Fruit fly (Drosophila melanogaster) whole organism, embryonic: ENCODE results near the gene CG11999.

ENCODE experiments used
- Abd-B ChIP-seq: fragments of 200-800 bp; sonication (Bioruptor generic); optimal IDR thresholded peaks from 2 replicates; lab custom pipeline; 2018; ENCODE audit warnings: missing biosample characterization, mild to moderate bottlenecking, missing genetic modification characterization, moderate library complexity
- Atf6 ChIP-seq: fragments of 200-800 bp; sonication (Bioruptor generic); IDR thresholded peaks from 2 replicates; pipeline ENCODE4 v1.3.6; 2022; ENCODE audit warnings: missing biosample characterization, missing genetic modification characterization
- Blimp-1 ChIP-seq: fragments of 200-800 bp; sonication (Bioruptor generic); optimal IDR thresholded peaks from 3 replicates; lab custom pipeline; 2018; ENCODE audit warnings: missing biosample characterization, missing genetic modification characterization, mild to moderate bottlenecking, moderate library complexity, missing genetic modification reagents
- BtbVII ChIP-seq: fragments of 200-800 bp; sonication (Bioruptor generic); optimal IDR thresholded peaks from 3 replicates; lab custom pipeline; 2017; ENCODE audit warnings: missing biosample characterization, mild to moderate bottlenecking, missing genetic modification characterization
- CG10209 ChIP-seq: fragments of 200-800 bp; sonication (Bioruptor generic); optimal IDR thresholded peaks from 3 replicates; lab custom pipeline; 2017; ENCODE audit warnings: missing biosample characterization, mild to moderate bottlenecking, missing genetic modification characterization, missing genetic modification reagents
- CG10462 ChIP-seq: fragments of 200-800 bp; sonication (Bioruptor generic); optimal IDR thresholded peaks from 2 replicates; lab custom pipeline; 2016; ENCODE audit warnings: missing biosample characterization, missing genetic modification characterization
- CG11504 ChIP-seq: fragments of 200-800 bp; sonication (Bioruptor generic); optimal IDR thresholded peaks from 3 replicates; lab custom pipeline; 2019; ENCODE audit warnings: missing biosample characterization, mild to moderate bottlenecking, missing genetic modification characterization, moderate library complexity
- CG11696 ChIP-seq: fragments of 200-800 bp; sonication (Bioruptor generic); IDR thresholded peaks from 2 replicates; pipeline ENCODE4 v1.3.6; 2022; ENCODE audit warnings: missing biosample characterization, missing genetic modification characterization
- CG12155 ChIP-seq: fragments of 200-800 bp; sonication (Bioruptor generic); optimal IDR thresholded peaks from 3 replicates; lab custom pipeline; 2016; ENCODE audit warnings: missing biosample characterization, missing genetic modification characterization
- CG12769 ChIP-seq: fragments of 200-800 bp; sonication (Bioruptor generic); optimal IDR thresholded peaks from 2 replicates; lab custom pipeline; 2019; ENCODE audit warnings: missing biosample characterization, mild to moderate bottlenecking, missing genetic modification characterization, moderate library complexity
- CG13287 ChIP-seq: fragments of 200-800 bp; sonication (Bioruptor generic); IDR thresholded peaks from 2 replicates; pipeline ENCODE4 v1.3.6; 2022; ENCODE audit warnings: missing biosample characterization, missing genetic modification characterization; ENCODE audit not compliant: partially characterized antibody
- CG15269 ChIP-seq: fragments of 200-800 bp; sonication (Bioruptor generic); optimal IDR thresholded peaks from 2 replicates; lab custom pipeline; 2018; ENCODE audit warnings: missing biosample characterization, mild to moderate bottlenecking, missing genetic modification characterization, moderate library complexity
- CG15696 ChIP-seq: fragments of 200-800 bp; sonication (Bioruptor generic); optimal IDR thresholded peaks from 2 replicates; lab custom pipeline; 2019; ENCODE audit warnings: missing biosample characterization, mild to moderate bottlenecking, missing genetic modification characterization, moderate library complexity
- CG17385 ChIP-seq: fragments of 200-800 bp; sonication (Bioruptor generic); optimal IDR thresholded peaks from 3 replicates; lab custom pipeline; 2018; ENCODE audit warnings: missing biosample characterization, mild to moderate bottlenecking, missing genetic modification characterization
- CG2678 ChIP-seq: fragments of 200-800 bp; sonication (Bioruptor generic); optimal IDR thresholded peaks from 3 replicates; lab custom pipeline; 2019; ENCODE audit warnings: missing biosample characterization, mild to moderate bottlenecking, missing genetic modification characterization, moderate library complexity
- CG33557 ChIP-seq: fragments of 200-800 bp; sonication (Bioruptor generic); optimal IDR thresholded peaks from 2 replicates; lab custom pipeline; 2019; ENCODE audit warnings: missing biosample characterization, mild to moderate bottlenecking, missing genetic modification characterization, moderate library complexity
- CG4360 ChIP-seq: fragments of 200-800 bp; sonication (Bioruptor generic); IDR thresholded peaks from 2 replicates; pipeline ENCODE4 v1.3.6; 2022; ENCODE audit warnings: missing biosample characterization, missing genetic modification characterization
- CG7745 ChIP-seq: fragments of 200-800 bp; sonication (Bioruptor generic); optimal IDR thresholded peaks from 2 replicates; lab custom pipeline; 2018; ENCODE audit warnings: missing biosample characterization, mild to moderate bottlenecking, missing genetic modification characterization, moderate library complexity
- CG9797 ChIP-seq: fragments of 200-800 bp; sonication (Bioruptor generic); optimal IDR thresholded peaks from 3 replicates; lab custom pipeline; 2018; ENCODE audit warnings: missing biosample characterization, mild to moderate bottlenecking, missing genetic modification characterization
- D19B ChIP-seq: fragments of 200-800 bp; sonication (Bioruptor generic); optimal IDR thresholded peaks from 2 replicates; lab custom pipeline; 2017; ENCODE audit warnings: missing biosample characterization, mild to moderate bottlenecking, missing genetic modification characterization
- Fer1 ChIP-seq: fragments of 200-800 bp; sonication (Bioruptor generic); optimal IDR thresholded peaks from 2 replicates; lab custom pipeline; 2017; ENCODE audit warnings: missing biosample characterization, mild to moderate bottlenecking, missing genetic modification characterization
- Hmr ChIP-seq: fragments of 200-800 bp; sonication (Bioruptor generic); optimal IDR thresholded peaks from 3 replicates; lab custom pipeline; 2017; ENCODE audit warnings: mild to moderate bottlenecking, missing biosample characterization, missing genetic modification reagents, missing genetic modification characterization
- Hr78 ChIP-seq, 2 experiments: fragments of 200-800 bp in 1 of 2; fragments of >200 bp in 1 of 2; sonication (Bioruptor generic) in 1 of 2; optimal IDR thresholded peaks; 2 replicates each; lab custom pipeline; 2017 to 2019; ENCODE audit warnings: missing biosample characterization in 2 of 2, missing genetic modification characterization in 2 of 2, mild to moderate bottlenecking in 1 of 2, moderate library complexity in 1 of 2
- Jarid2 ChIP-seq: fragments of 200-800 bp; sonication (Bioruptor generic); optimal IDR thresholded peaks from 3 replicates; lab custom pipeline; 2017; ENCODE audit warnings: mild to moderate bottlenecking, missing biosample characterization, missing genetic modification reagents, missing genetic modification characterization
- Med ChIP-seq: fragments of 200-800 bp; sonication (Bioruptor generic); peaks from one replicate; lab custom pipeline; 2016; ENCODE audit warnings: missing biosample characterization, missing genetic modification characterization, mild to moderate bottlenecking, inconsistent platforms, moderate library complexity
- PHDP ChIP-seq: fragments of 200-800 bp; sonication (Bioruptor generic); optimal IDR thresholded peaks from 3 replicates; lab custom pipeline; 2018; ENCODE audit warnings: missing biosample characterization, mild to moderate bottlenecking, missing genetic modification characterization, moderate library complexity
- Rfx ChIP-seq: fragments of 200-800 bp; sonication (Bioruptor generic); IDR thresholded peaks from 2 replicates; pipeline ENCODE4 v1.3.6; 2022; ENCODE audit warnings: missing biosample characterization, missing genetic modification characterization
- Vsx1 ChIP-seq: fragments of 200-800 bp; sonication (Bioruptor generic); optimal IDR thresholded peaks from 2 replicates; lab custom pipeline; 2017; ENCODE audit warnings: missing biosample characterization, mild to moderate bottlenecking, missing genetic modification characterization, missing genetic modification reagents
- abd-A ChIP-seq: fragments of 200-800 bp; sonication (Bioruptor generic); optimal IDR thresholded peaks from 3 replicates; lab custom pipeline; 2019; ENCODE audit warnings: missing biosample characterization, mild to moderate bottlenecking, missing genetic modification characterization, moderate library complexity
- ac ChIP-seq: fragments of 200-800 bp; sonication (Bioruptor generic); optimal IDR thresholded peaks from 3 replicates; lab custom pipeline; 2017; ENCODE audit warnings: missing biosample characterization, mild to moderate bottlenecking, missing genetic modification characterization
- ash1 ChIP-seq: fragments of 200-800 bp; sonication (Bioruptor generic); optimal IDR thresholded peaks from 2 replicates; lab custom pipeline; 2018; ENCODE audit warnings: missing biosample characterization, mild to moderate bottlenecking, missing genetic modification characterization
- caup ChIP-seq: fragments of 200-800 bp; sonication (Bioruptor generic); optimal IDR thresholded peaks from 3 replicates; lab custom pipeline; 2017; ENCODE audit warnings: missing biosample characterization, mild to moderate bottlenecking, missing genetic modification characterization, moderate library complexity; ENCODE audit not compliant: severe bottlenecking
- chinmo ChIP-seq: fragments of 200-800 bp; sonication (Bioruptor generic); IDR thresholded peaks from 4 replicates; pipeline ENCODE4 v1.3.6; 2022; ENCODE audit warnings: missing biosample characterization, missing genetic modification characterization; ENCODE audit not compliant: partially characterized antibody
- chn ChIP-seq: fragments of 200-800 bp; sonication (Bioruptor generic); optimal IDR thresholded peaks from 2 replicates; lab custom pipeline; 2016; ENCODE audit warnings: missing biosample characterization, missing genetic modification characterization
- crp ChIP-seq, 2 experiments: fragments of 200-800 bp; sonication (Bioruptor generic); optimal IDR thresholded peaks; 2 replicates in 1 of 2; 3 replicates in 1 of 2; lab custom pipeline; 2017; ENCODE audit warnings: missing biosample characterization in 2 of 2, missing genetic modification characterization in 2 of 2, mild to moderate bottlenecking in 1 of 2, moderate library complexity in 1 of 2
- ftz-f1 ChIP-seq: fragments of 200-800 bp; sonication (Bioruptor generic); optimal IDR thresholded peaks from 2 replicates; lab custom pipeline; 2016; ENCODE audit warnings: missing biosample characterization, missing genetic modification characterization
- kni ChIP-seq: fragments of 200-800 bp; sonication (Bioruptor generic); optimal IDR thresholded peaks from 3 replicates; lab custom pipeline; 2017; ENCODE audit warnings: mild to moderate bottlenecking, missing biosample characterization, missing genetic modification reagents, missing genetic modification characterization
- lmd ChIP-seq: fragments of 200-800 bp; sonication (Bioruptor generic); IDR thresholded peaks from 2 replicates; pipeline ENCODE4 v1.3.6; 2022; ENCODE audit warnings: missing biosample characterization, missing genetic modification characterization
- mam ChIP-seq: fragments of 200-800 bp; sonication (Bioruptor generic); optimal IDR thresholded peaks from 3 replicates; lab custom pipeline; 2016; ENCODE audit warnings: missing biosample characterization, missing genetic modification characterization
- oc ChIP-seq: fragments of 200-800 bp; sonication (Bioruptor generic); optimal IDR thresholded peaks from 2 replicates; lab custom pipeline; 2018; ENCODE audit warnings: missing biosample characterization, mild to moderate bottlenecking, missing genetic modification characterization, moderate library complexity
- sqz ChIP-seq: fragments of 200-800 bp; sonication (Bioruptor generic); optimal IDR thresholded peaks from 3 replicates; lab custom pipeline; 2018; ENCODE audit warnings: missing biosample characterization, mild to moderate bottlenecking, missing genetic modification characterization
- wek ChIP-seq: fragments of 200-800 bp; sonication (Bioruptor generic); optimal IDR thresholded peaks from 3 replicates; lab custom pipeline; 2018; ENCODE audit warnings: missing biosample characterization, mild to moderate bottlenecking, missing genetic modification characterization, moderate library complexity
- zen ChIP-seq: fragments of 200-800 bp; sonication (Bioruptor generic); optimal IDR thresholded peaks from 3 replicates; lab custom pipeline; 2018; ENCODE audit warnings: missing biosample characterization, mild to moderate bottlenecking, missing genetic modification characterization, moderate library complexity
- zen2 ChIP-seq: fragments of 200-800 bp; sonication (Bioruptor generic); IDR thresholded peaks from 3 replicates; pipeline ENCODE4 v1.3.6; 2022; ENCODE audit warnings: missing biosample characterization, missing genetic modification characterization; ENCODE audit not compliant: partially characterized antibody

Gene CG11999

dm6 chr3R:5323741-5324538 is 30.6 kb downstream of the CG11999 start (continued):
- TF ChIP-seq CG2678 (tag; lab: Kevin White, UChicago) (peak; percentile 5), D19B (no peak), Jarid2 (GFP tag; lab: Kevin White, UChicago) (peak; percentile 90), CG9797 (GFP tag; lab: Kevin White, UChicago) (no peak), ash1 (GFP tag; lab: Kevin White, UChicago) (no peak), chn (no peak), CG11696 (GFP tag; lab: Robert Waterston, UW) (no peak), CG10462 (GFP tag; lab: Kevin White, UChicago) (no peak), CG10209 (GFP tag; lab: Kevin White, UChicago) (no peak), Abd-B (GFP tag; lab: Kevin White, UChicago) (no peak), Med (GFP tag; lab: Kevin White, UChicago) (peak; percentile 80)

dm6 chr3R:5322182-5322609 is 32.4 kb downstream of the CG11999 start:
- TF ChIP-seq Hr78 (GFP tag; optimal IDR thresholded peaks at IDR 0.05; lab: Kevin White, UChicago) (peak in 1 of 2 experiments; percentile 27), BtbVII (GFP tag; lab: Kevin White, UChicago) (no peak), CG12155 (GFP tag; lab: Kevin White, UChicago) (no peak), Blimp-1 (GFP tag; lab: Kevin White, UChicago) (peak; percentile 13), chinmo (GFP tag; lab: Robert Waterston, UW) (0 out of 4 replicates have a peak, but pooled peaks have one; percentile 60), crp (GFP tag; optimal IDR thresholded peaks at IDR 0.05; lab: Kevin White, UChicago) (peak in 1 of 2 experiments; percentile 4), zen2 (GFP tag; lab: Robert Waterston, UW) (no peak), Abd-B (GFP tag; lab: Kevin White, UChicago) (peak; percentile 36), oc (tag; lab: Kevin White, UChicago) (peak; percentile 59), CG11504 (tag; lab: Kevin White, UChicago) (peak; percentile 53), Atf6 (GFP tag; lab: Robert Waterston, UW) (0 out of 2 replicates have a peak, but pooled peaks have one; percentile 33), lmd (GFP tag; lab: Robert Waterston, UW) (no peak), CG17385 (GFP tag; lab: Kevin White, UChicago) (peak; percentile 62), sqz (peak; percentile 90), CG13287 (peak; percentile 21; the same call in 1 of the 2 replicates), CG4360 (0 out of 2 replicates have a peak, but pooled peaks have one; percentile 32), kni (peak; percentile 72), abd-A (tag; lab: Kevin White, UChicago) (peak; percentile 43)

dm6 chr3R:5320672-5321071 is 33.9 kb downstream of the CG11999 start:
- peak; percentile 5 for TF ChIP-seq caup (GFP tag; lab: Kevin White, UChicago)
- TF ChIP-seq CG12769 (tag; lab: Kevin White, UChicago): peak; percentile 6
- peak; percentile 19 for TF ChIP-seq Blimp-1 (GFP tag; lab: Kevin White, UChicago)
- no peak for TF ChIP-seq ftz-f1
- TF ChIP-seq wek (GFP tag; lab: Kevin White, UChicago): peak; percentile 39
- peak; percentile 62 for TF ChIP-seq ac (GFP tag; lab: Kevin White, UChicago)
- peak; percentile 46 for TF ChIP-seq zen (tag; lab: Kevin White, UChicago)
- TF ChIP-seq Fer1 (GFP tag; lab: Kevin White, UChicago): peak; percentile 20
- TF ChIP-seq Rfx (GFP tag; lab: Robert Waterston, UW): 0 out of 2 replicates have a peak, but pooled peaks have one; percentile 7
- TF ChIP-seq PHDP (tag; lab: Kevin White, UChicago): peak; percentile 38
- peak; percentile 28 for TF ChIP-seq CG33557
- no peak for TF ChIP-seq mam
- peak; percentile 35 for TF ChIP-seq CG7745
- peak; percentile 23 for TF ChIP-seq Hmr
- peak; percentile 24 for TF ChIP-seq Vsx1 (GFP tag; lab: Kevin White, UChicago)
- TF ChIP-seq CG15269 (tag; lab: Kevin White, UChicago): peak; percentile 9
- TF ChIP-seq CG15696 (tag; lab: Kevin White, UChicago): peak; percentile 75
